Fruit fly (Drosophila melanogaster): ENCODE results near the gene repo.
A peak's percentile ranks its signal among the peaks of the same experiment; 100 is the strongest.

Gene repo

dm6 chr3R:18195295-18195694, 40.7 kb upstream of the repo start:
- TF ChIP-seq CkIIα-i1 (GFP tag; IDR thresholded peaks at IDR 0.05) (no peak), Med (GFP tag) (peak; percentile 42)

- no peak for TF ChIP-seq bsh (GFP tag; optimal IDR thresholded peaks at IDR 0.05)
- TF ChIP-seq Dek (tag; optimal IDR thresholded peaks at IDR 0.05) = peak; percentile 6
- no peak for TF ChIP-seq CG14050 (GFP tag; IDR thresholded peaks at IDR 0.05)
- TF ChIP-seq Sox102F (GFP tag; optimal IDR thresholded peaks at IDR 0.05) = no peak
- peak; percentile 70 for TF ChIP-seq psq (GFP tag; optimal IDR thresholded peaks at IDR 0.05)
- TF ChIP-seq CG34224 (GFP tag; IDR thresholded peaks at IDR 0.05; ENCODE audit: partially characterized antibody) = no peak
- no peak for TF ChIP-seq odd (GFP tag; optimal IDR thresholded peaks at IDR 0.05)
- TF ChIP-seq Vsx1 (GFP tag; optimal IDR thresholded peaks at IDR 0.05) = peak; percentile 63
- peak; percentile 88 for TF ChIP-seq pros (GFP tag; optimal IDR thresholded peaks at IDR 0.05)
Measured at dm6 chr3R:18196622-18196990, 39.4 kb upstream of the repo start.

dm6 chr3R:18196991-18197801, 38.8 kb upstream of the repo start:
- no peak for TF ChIP-seq al (GFP tag; IDR thresholded peaks at IDR 0.05)
- no peak for TF ChIP-seq CG33557 (GFP tag; optimal IDR thresholded peaks at IDR 0.05)
- no peak for TF ChIP-seq cad (GFP tag; optimal IDR thresholded peaks at IDR 0.05)
- TF ChIP-seq az2 (GFP tag; optimal IDR thresholded peaks at IDR 0.05) = peak; percentile 57
- no peak for TF ChIP-seq CG15696 (tag; optimal IDR thresholded peaks at IDR 0.05)
- no peak for TF ChIP-seq Rx (GFP tag; IDR thresholded peaks at IDR 0.05)
- peak; percentile 9 for TF ChIP-seq CG30020 (tag; optimal IDR thresholded peaks at IDR 0.05)
- TF ChIP-seq CG14965 (GFP tag; optimal IDR thresholded peaks at IDR 0.05; ENCODE audit: borderline replicate concordance) = no peak
- TF ChIP-seq CG7987 (GFP tag; optimal IDR thresholded peaks at IDR 0.05) = peak; percentile 3
- TF ChIP-seq slou (GFP tag; optimal IDR thresholded peaks at IDR 0.05) = no peak
- TF ChIP-seq CG2678 (tag; optimal IDR thresholded peaks at IDR 0.05) = peak; percentile 80
- 0 out of 3 replicates have a peak, but pooled peaks have one; percentile 14 for TF ChIP-seq CG7357 (GFP tag; IDR thresholded peaks at IDR 0.05)
- TF ChIP-seq CG9876 (GFP tag; optimal IDR thresholded peaks at IDR 0.05) = no peak
- peak; percentile 65 for TF ChIP-seq CG1832 (GFP tag; optimal IDR thresholded peaks at IDR 0.05)
- peak; percentile 38 for TF ChIP-seq Jarid2 (GFP tag; optimal IDR thresholded peaks at IDR 0.05)
- peak; percentile 40 for TF ChIP-seq sug (tag; optimal IDR thresholded peaks at IDR 0.05)
- no peak for TF ChIP-seq CG18764 (GFP tag; optimal IDR thresholded peaks at IDR 0.05)
- TF ChIP-seq toy (GFP tag; IDR thresholded peaks at IDR 0.05) = no peak
- TF ChIP-seq ind (GFP tag; optimal IDR thresholded peaks at IDR 0.05) = peak; percentile 51
- TF ChIP-seq CG12219 (GFP tag; optimal IDR thresholded peaks at IDR 0.05) = no peak
- TF ChIP-seq lbe (GFP tag; optimal IDR thresholded peaks at IDR 0.05) = peak; percentile 86
- peak in 1 of 2 experiments; percentile 77 for TF ChIP-seq Hr51 (GFP tag; optimal IDR thresholded peaks at IDR 0.05)
- TF ChIP-seq jigr1 (GFP tag; IDR thresholded peaks at IDR 0.05) = no peak
- TF ChIP-seq Bdp1 (GFP tag; optimal IDR thresholded peaks at IDR 0.05) = no peak
- peak; percentile 36 for TF ChIP-seq CG6654 (GFP tag; optimal IDR thresholded peaks at IDR 0.05)
- peak; percentile 60 for TF ChIP-seq phol (tag; optimal IDR thresholded peaks at IDR 0.05)
- no peak for TF ChIP-seq CG2129 (GFP tag; IDR thresholded peaks at IDR 0.05; ENCODE audit: partially characterized antibody)
- TF ChIP-seq amos (GFP tag; IDR thresholded peaks at IDR 0.05; ENCODE audit: partially characterized antibody) = no peak
- peak; percentile 62 for TF ChIP-seq CG8924 (tag; optimal IDR thresholded peaks at IDR 0.05)
- TF ChIP-seq CG9817 (tag; optimal IDR thresholded peaks at IDR 0.05) = peak; percentile 50
- TF ChIP-seq bigmax (GFP tag; optimal IDR thresholded peaks at IDR 0.05) = no peak
- no peak for TF ChIP-seq CG11696 (GFP tag; IDR thresholded peaks at IDR 0.05)
- peak; percentile 28 to 88 for TF ChIP-seq Pdp1 (GFP tag; optimal IDR thresholded peaks at IDR 0.05)
- no peak for TF ChIP-seq croc (GFP tag; conservative IDR thresholded peaks at IDR 0.05)
- no peak for TF ChIP-seq CG3726 (GFP tag; IDR thresholded peaks at IDR 0.05)
